Worm (Caenorhabditis elegans): Measurements from ENCODE around the gene srg-21.

Gene srg-21

DNA sequence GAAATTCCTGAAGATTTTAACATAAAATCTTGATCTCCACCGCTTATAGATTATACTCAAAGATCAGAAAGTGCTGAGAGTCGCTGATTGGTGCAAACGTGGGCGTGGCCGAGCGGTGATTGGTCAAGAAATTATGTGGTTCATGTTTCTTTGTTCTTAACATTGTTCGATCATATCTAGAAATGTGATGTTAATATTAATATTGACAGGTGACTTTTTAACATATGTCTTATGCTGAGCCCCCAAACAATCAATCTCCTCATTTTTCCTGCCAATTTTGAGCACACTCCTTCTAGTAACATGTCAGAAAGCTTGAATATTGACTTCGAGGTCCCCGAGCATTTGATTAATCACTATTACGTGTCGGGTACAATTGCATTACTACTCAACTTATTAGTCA is 47.1 kb downstream of the srg-21 start, which contains the start of gene sri-29:
sri-29 (plus strand) TSS at position 301 of the 400 bp plus-strand sequence.
- TF ChIP-seq pqm-1 (tag; optimal IDR thresholded peaks at IDR 0.05) = no peak
- TF ChIP-seq ceh-16 (tag; optimal IDR thresholded peaks at IDR 0.05) = no peak

DNA sequence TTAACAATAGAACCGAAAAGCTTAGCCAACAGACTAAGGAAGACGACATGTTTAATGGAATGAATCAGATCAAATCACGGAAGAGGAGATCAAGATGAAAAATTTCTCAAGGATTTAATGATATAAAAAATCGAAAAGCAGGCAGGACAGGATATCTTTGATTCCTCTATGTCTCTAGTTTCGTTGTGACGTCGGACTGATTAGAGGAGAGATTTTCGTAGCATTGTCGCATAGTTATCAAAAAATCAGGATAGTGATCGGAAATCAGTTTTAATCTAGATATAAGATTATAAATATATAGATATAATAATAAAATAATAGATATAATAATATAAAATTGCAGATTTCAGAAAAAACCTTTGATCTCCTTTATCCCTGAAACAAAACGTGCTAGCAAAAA is 47.8 kb downstream of the srg-21 start, which contains the start of gene B0454.8:
B0454.8 (minus strand) TSS at position 101 of the 400 bp plus-strand sequence.
- TF ChIP-seq daf-12 (tag; optimal IDR thresholded peaks at IDR 0.05) (no peak), pha-4 (tag; optimal IDR thresholded peaks at IDR 0.05) (no peak), ama-1 (optimal IDR thresholded peaks at IDR 0.05) (no peak), zag-1 (tag; optimal IDR thresholded peaks at IDR 0.05) (no peak), lsy-12 (tag; optimal IDR thresholded peaks at IDR 0.05) (no peak)

DNA sequence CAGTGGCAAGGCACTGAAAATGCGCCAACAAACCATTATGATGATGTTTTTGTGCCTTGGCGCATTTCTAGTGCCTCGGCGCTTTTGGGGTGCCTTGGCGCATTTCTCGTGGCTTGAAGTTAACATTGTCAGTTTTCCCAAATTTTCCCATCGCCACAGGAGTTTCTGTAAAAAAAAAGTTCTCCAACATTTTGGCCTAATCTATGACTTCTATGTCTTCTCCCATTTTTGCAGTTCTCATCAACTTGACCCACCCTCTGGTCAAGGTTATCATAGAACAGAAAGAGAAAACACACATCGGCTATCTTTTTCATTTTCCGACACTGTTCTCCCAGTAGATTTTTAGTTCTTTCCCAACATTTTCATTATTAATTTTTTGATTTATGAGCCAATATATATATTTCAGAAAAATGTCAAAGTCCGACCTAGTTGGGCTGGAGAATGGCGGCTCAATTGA is 52.7 kb downstream of the srg-21 start, which contains the start of the genes B0454.26 and B0454.5:
B0454.26 (minus strand) TSS at position 101 of the 457 bp plus-strand sequence.
B0454.5 (plus strand) TSS at position 407 of the 457 bp plus-strand sequence.
- TF ChIP-seq aly-2 (tag; optimal IDR thresholded peaks at IDR 0.05) = no peak
- TF ChIP-seq nhr-77 (tag; optimal IDR thresholded peaks at IDR 0.05) = no peak
- no peak for TF ChIP-seq elt-2 (tag; optimal IDR thresholded peaks at IDR 0.05)
- TF ChIP-seq nhr-28 (tag; optimal IDR thresholded peaks at IDR 0.05) = no peak
- no peak for TF ChIP-seq elt-1 (tag; optimal IDR thresholded peaks at IDR 0.05)
- no peak for TF ChIP-seq zag-1 (tag; optimal IDR thresholded peaks at IDR 0.05)
- no peak for TF ChIP-seq nhr-237 (tag; optimal IDR thresholded peaks at IDR 0.05)
- no peak for TF ChIP-seq skn-1 (tag; optimal IDR thresholded peaks at IDR 0.05)

All from whole organism, L3 larva.